Worm (Caenorhabditis elegans) whole organism, late embryonic: ENCODE data around the gene nspb-6.

Experiments
- C08G9.2 ChIP-seq: sonication (generic microtip); optimal IDR thresholded peaks from 2 replicates; lab custom pipeline; 2016; ENCODE audit warnings: mild to moderate bottlenecking, missing genetic modification characterization, moderate library complexity, missing compliant biosample characterization
- K09A11.1 ChIP-seq: sonication (generic microtip); optimal IDR thresholded peaks from 2 replicates; lab custom pipeline; 2017; ENCODE audit warnings: antibody characterized with exemption, mild to moderate bottlenecking, missing genetic modification characterization, missing compliant biosample characterization; ENCODE audit not compliant: insufficient read depth
- T23F11.4 ChIP-seq: fragments of 200-800 bp; sonication (Bioruptor generic); optimal IDR thresholded peaks from 2 replicates; lab custom pipeline; 2018; ENCODE audit warnings: mild to moderate bottlenecking, missing genetic modification characterization, missing compliant biosample characterization
- Y22D7AL.16 ChIP-seq: sonication (generic microtip); optimal IDR thresholded peaks from 2 replicates; lab custom pipeline; 2016; ENCODE audit warnings: missing genetic modification characterization, missing compliant biosample characterization
- ahr-1 ChIP-seq: sonication (generic microtip); optimal IDR thresholded peaks from 2 replicates; lab custom pipeline; 2016; ENCODE audit warnings: missing genetic modification characterization, missing compliant biosample characterization
- ceh-18 ChIP-seq: sonication (generic microtip); optimal IDR thresholded peaks from 2 replicates; lab custom pipeline; 2016; ENCODE audit warnings: missing genetic modification characterization, missing compliant biosample characterization
- ceh-2 ChIP-seq: sonication (generic microtip); optimal IDR thresholded peaks from 2 replicates; lab custom pipeline; 2016; ENCODE audit warnings: missing genotype, missing genetic modification characterization, missing compliant biosample characterization
- ceh-24 ChIP-seq: sonication (generic microtip); optimal IDR thresholded peaks from 2 replicates; lab custom pipeline; 2016; ENCODE audit warnings: mild to moderate bottlenecking, missing genetic modification characterization, missing compliant biosample characterization
- ceh-30 ChIP-seq: fragments of 150-350 bp; optimal IDR thresholded peaks from 2 replicates; lab custom pipeline; 2014; ENCODE audit warnings: missing biosample characterization, missing genetic modification characterization
- ceh-31 ChIP-seq: sonication (generic microtip); optimal IDR thresholded peaks from 2 replicates; lab custom pipeline; 2016; ENCODE audit warnings: missing genetic modification characterization, missing compliant biosample characterization
- ceh-34 ChIP-seq: sonication (generic microtip); optimal IDR thresholded peaks from 2 replicates; lab custom pipeline; 2016; ENCODE audit warnings: mild to moderate bottlenecking, missing genetic modification characterization, missing compliant biosample characterization
- ceh-45 ChIP-seq: fragments of 200-800 bp; sonication (Bioruptor generic); IDR thresholded peaks from 2 replicates; pipeline ENCODE4 v1.3.6; 2022; ENCODE audit warnings: missing genetic modification reagents, missing genetic modification characterization, missing compliant biosample characterization
- ceh-9 ChIP-seq: sonication (generic microtip); optimal IDR thresholded peaks from 2 replicates; lab custom pipeline; 2016; ENCODE audit warnings: mild to moderate bottlenecking, missing genetic modification characterization, inconsistent platforms, missing compliant biosample characterization
- dve-1 ChIP-seq: sonication (generic microtip); optimal IDR thresholded peaks from 2 replicates; lab custom pipeline; 2017; ENCODE audit warnings: antibody characterized with exemption, mild to moderate bottlenecking, missing genetic modification characterization, missing compliant biosample characterization
- ets-4 ChIP-seq: sonication (generic microtip); optimal IDR thresholded peaks from 2 replicates; lab custom pipeline; 2016; ENCODE audit warnings: missing genetic modification characterization, missing compliant biosample characterization
- hlh-30 ChIP-seq: sonication (generic microtip); optimal IDR thresholded peaks from 2 replicates; lab custom pipeline; 2017; ENCODE audit warnings: antibody characterized with exemption, missing genetic modification characterization, missing compliant biosample characterization; ENCODE audit not compliant: insufficient read depth
- hlh-8 ChIP-seq: sonication (generic microtip); optimal IDR thresholded peaks from 2 replicates; lab custom pipeline; 2016; ENCODE audit warnings: missing genotype, missing genetic modification characterization, missing compliant biosample characterization
- madf-2 ChIP-seq: sonication (generic microtip); optimal IDR thresholded peaks from 2 replicates; lab custom pipeline; 2017; ENCODE audit warnings: missing genetic modification characterization, missing compliant biosample characterization
- mec-3 ChIP-seq: sonication (generic microtip); optimal IDR thresholded peaks from 2 replicates; lab custom pipeline; 2016; ENCODE audit warnings: borderline replicate concordance, missing genetic modification characterization, missing compliant biosample characterization
- nfya-1 ChIP-seq: sonication (generic microtip); optimal IDR thresholded peaks from 2 replicates; lab custom pipeline; 2017; ENCODE audit warnings: missing genetic modification characterization, mild to moderate bottlenecking, missing compliant biosample characterization, antibody characterized with exemption, moderate library complexity
- nhr-11 ChIP-seq: fragments of 150-350 bp; optimal IDR thresholded peaks from 2 replicates; lab custom pipeline; 2014; ENCODE audit warnings: missing biosample characterization, missing genetic modification characterization
- nhr-232 ChIP-seq: sonication (generic microtip); optimal IDR thresholded peaks from 2 replicates; lab custom pipeline; 2016; ENCODE audit warnings: missing genetic modification characterization, missing compliant biosample characterization
- pat-9 ChIP-seq: fragments of 200-800 bp; sonication (Bioruptor generic); optimal IDR thresholded peaks from 2 replicates; lab custom pipeline; 2018; ENCODE audit warnings: mild to moderate bottlenecking, missing genetic modification characterization, moderate library complexity, missing compliant biosample characterization
- pax-1 ChIP-seq: fragments of 150-350 bp; optimal IDR thresholded peaks from 2 replicates; lab custom pipeline; 2014; ENCODE audit warnings: missing biosample characterization, missing genetic modification characterization
- pha-4 ChIP-seq: fragments of 150-350 bp; optimal IDR thresholded peaks from 2 replicates; lab custom pipeline; 2018; ENCODE audit warnings: missing biosample characterization, missing genetic modification reagents, missing genetic modification characterization
- pros-1 ChIP-seq: fragments of 150-350 bp; optimal IDR thresholded peaks from 2 replicates; lab custom pipeline; 2014; ENCODE audit warnings: missing biosample characterization, missing genetic modification reagents, missing genetic modification characterization
- ref-2 ChIP-seq: sonication (generic microtip); optimal IDR thresholded peaks from 2 replicates; lab custom pipeline; 2016; ENCODE audit warnings: missing genetic modification characterization, missing compliant biosample characterization
- sdc-2 ChIP-seq: sonication (generic microtip); optimal IDR thresholded peaks from 2 replicates; lab custom pipeline; 2016; ENCODE audit warnings: missing genotype, missing genetic modification characterization, missing compliant biosample characterization
- sox-2 ChIP-seq: fragments of 200-800 bp; sonication (Bioruptor generic); IDR thresholded peaks from 2 replicates; pipeline ENCODE4 v1.3.6; 2022; ENCODE audit warnings: missing genetic modification reagents, missing genetic modification characterization, missing compliant biosample characterization
- sox-4 ChIP-seq: sonication (generic microtip); optimal IDR thresholded peaks from 2 replicates; lab custom pipeline; 2017; ENCODE audit warnings: mild to moderate bottlenecking, missing genetic modification characterization, inconsistent platforms, missing compliant biosample characterization
- syd-9 ChIP-seq: sonication (generic microtip); optimal IDR thresholded peaks from 2 replicates; lab custom pipeline; 2016; ENCODE audit warnings: mild to moderate bottlenecking, missing genetic modification characterization, moderate library complexity, missing compliant biosample characterization
- tbx-2 ChIP-seq: sonication (generic microtip); optimal IDR thresholded peaks from 2 replicates; lab custom pipeline; 2016; ENCODE audit warnings: missing genetic modification characterization, missing compliant biosample characterization
- tbx-7 ChIP-seq: sonication (generic microtip); optimal IDR thresholded peaks from 2 replicates; lab custom pipeline; 2016; ENCODE audit warnings: missing genotype, missing genetic modification characterization, missing compliant biosample characterization
- ttx-3 ChIP-seq: sonication (generic microtip); optimal IDR thresholded peaks from 2 replicates; lab custom pipeline; 2016; ENCODE audit warnings: missing genetic modification reagents, missing genetic modification characterization, missing compliant biosample characterization
- unc-3 ChIP-seq, 2 experiments: fragments of 200-800 bp in 1 of 2; sonication (Bioruptor generic) in 1 of 2; sonication (generic microtip) in 1 of 2; conservative IDR thresholded peaks in 1 of 2; optimal IDR thresholded peaks in 1 of 2; 2 replicates each; pipeline versions ENCODE4 v1.3.6 to Lab custom; 2016 to 2022; ENCODE audit warnings: missing compliant biosample characterization in 2 of 2, missing genetic modification characterization in 2 of 2, missing genetic modification reagents in 1 of 2
- unc-42 ChIP-seq: sonication (generic microtip); optimal IDR thresholded peaks from 2 replicates; lab custom pipeline; 2016; ENCODE audit warnings: missing genotype, missing genetic modification characterization, missing compliant biosample characterization

The nspb-6 gene

DNA sequence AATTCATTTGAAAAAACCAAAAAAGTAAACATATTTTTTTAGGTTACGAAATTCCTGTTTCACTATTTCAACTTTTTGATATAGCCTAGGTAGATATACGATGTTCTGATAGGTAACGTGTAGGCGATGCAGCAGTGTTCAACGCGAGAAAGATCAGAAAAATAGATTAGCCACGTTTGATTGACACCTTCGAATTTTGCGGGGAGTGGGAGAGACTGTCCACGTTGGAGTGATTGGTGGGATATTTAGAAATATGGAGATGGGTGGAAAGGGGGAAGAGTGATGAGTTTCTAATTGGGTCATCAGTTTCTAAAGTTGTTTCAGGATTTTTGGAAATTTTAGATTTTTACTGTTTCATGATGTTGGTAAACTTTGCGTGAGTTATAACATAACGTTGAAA lies 27.8 kb downstream of the nspb-6 start (continued):
- no peak for TF ChIP-seq ttx-3
- no peak for TF ChIP-seq nhr-232 (tag; lab: Kevin White, UChicago)

DNA sequence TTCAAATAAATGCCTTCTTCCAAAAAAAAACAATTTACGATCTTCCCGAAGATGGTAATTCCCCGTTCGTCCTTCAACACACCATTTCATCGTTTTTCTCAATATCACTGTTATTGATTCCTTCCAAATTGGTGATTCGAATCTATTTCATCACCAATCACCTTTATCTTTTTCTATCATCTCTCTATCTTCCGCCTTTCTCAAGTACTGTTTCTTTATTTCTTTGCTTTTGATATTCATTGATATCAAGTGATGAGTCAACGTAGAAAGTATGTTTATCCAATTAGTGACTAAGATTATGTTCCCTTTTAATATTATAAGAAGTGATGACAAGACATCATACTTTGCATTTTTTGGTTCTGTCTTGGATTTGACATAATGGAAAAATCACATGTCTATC lies 29.0 kb downstream of the nspb-6 start:
- TF ChIP-seq pha-4 (tag; lab: Kevin White, UChicago) (no peak), ahr-1 (tag; lab: Kevin White, UChicago) (no peak), pax-1 (tag; lab: Kevin White, UChicago) (no peak), unc-3 (GFP tag; conservative IDR thresholded peaks at IDR 0.05; lab: Robert Waterston, UW) (no peak), unc-3 (tag; optimal IDR thresholded peaks at IDR 0.05; lab: Kevin White, UChicago) (no peak), sox-2 (GFP tag; lab: Robert Waterston, UW) (no peak), nhr-232 (tag; lab: Kevin White, UChicago) (no peak), syd-9 (no peak), pros-1 (tag; lab: Kevin White, UChicago) (no peak), ceh-30 (tag; lab: Kevin White, UChicago) (no peak), hlh-30 (tag; lab: Kevin White, UChicago) (no peak), mec-3 (tag; lab: Kevin White, UChicago) (no peak), madf-2 (no peak), ceh-2 (tag; lab: Kevin White, UChicago) (no peak), ceh-34 (tag; lab: Kevin White, UChicago) (no peak)

DNA sequence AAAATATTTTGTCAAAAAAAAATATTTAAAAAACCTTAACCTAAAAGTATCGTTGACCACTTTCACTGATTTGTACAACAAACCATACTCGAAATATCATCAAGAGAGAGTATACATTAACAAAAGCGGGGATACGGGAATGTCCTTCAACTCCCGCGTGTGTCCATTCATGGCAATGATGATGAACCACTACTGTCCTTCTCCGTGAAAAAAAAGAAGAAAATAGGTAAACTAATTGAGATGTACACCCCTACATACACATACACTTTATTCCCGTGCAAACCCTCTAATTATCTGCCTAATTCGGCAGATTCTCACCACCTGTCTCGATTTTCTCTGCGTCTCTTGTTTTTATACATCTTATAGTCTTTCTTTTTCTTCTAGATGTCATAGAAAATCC lies 31.4 kb downstream of the nspb-6 start:
- peak; percentile 29 for TF ChIP-seq nfya-1
- peak; percentile 47 for TF ChIP-seq ref-2 (tag; lab: Kevin White, UChicago)
- TF ChIP-seq unc-42, result peak; percentile 40
- TF ChIP-seq ceh-31 (tag; lab: Kevin White, UChicago), result peak; percentile 75
- TF ChIP-seq sdc-2 (tag; lab: Kevin White, UChicago), result no peak

DNA sequence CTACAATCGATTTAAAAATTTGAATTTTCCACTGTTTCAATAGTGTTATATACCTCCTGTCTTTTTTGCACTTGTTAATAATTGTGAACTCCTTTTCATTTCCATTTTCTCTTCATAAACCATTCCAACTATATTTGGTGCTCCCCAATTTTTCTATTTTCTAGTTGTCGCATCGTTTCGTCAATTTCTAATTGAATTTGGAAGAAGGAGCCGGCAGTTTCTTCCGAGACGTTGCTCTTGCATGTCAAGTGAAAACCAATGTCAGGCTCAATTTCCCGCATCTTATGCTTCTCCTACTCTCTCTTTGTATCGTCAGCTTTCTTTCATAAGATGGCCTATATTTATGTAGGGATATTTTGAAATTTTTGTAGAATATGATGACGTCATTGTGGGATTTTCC lies 32.5 kb downstream of the nspb-6 start:
- TF ChIP-seq C08G9.2, result no peak
- TF ChIP-seq ceh-18, result no peak
- TF ChIP-seq ceh-34 (tag; lab: Kevin White, UChicago), result no peak
- TF ChIP-seq unc-42, result peak; percentile 91
- TF ChIP-seq ets-4 (tag; lab: Kevin White, UChicago), result no peak
- TF ChIP-seq T23F11.4 (GFP tag; lab: Kevin White, UChicago), result no peak
- TF ChIP-seq nhr-232 (tag; lab: Kevin White, UChicago), result no peak

DNA sequence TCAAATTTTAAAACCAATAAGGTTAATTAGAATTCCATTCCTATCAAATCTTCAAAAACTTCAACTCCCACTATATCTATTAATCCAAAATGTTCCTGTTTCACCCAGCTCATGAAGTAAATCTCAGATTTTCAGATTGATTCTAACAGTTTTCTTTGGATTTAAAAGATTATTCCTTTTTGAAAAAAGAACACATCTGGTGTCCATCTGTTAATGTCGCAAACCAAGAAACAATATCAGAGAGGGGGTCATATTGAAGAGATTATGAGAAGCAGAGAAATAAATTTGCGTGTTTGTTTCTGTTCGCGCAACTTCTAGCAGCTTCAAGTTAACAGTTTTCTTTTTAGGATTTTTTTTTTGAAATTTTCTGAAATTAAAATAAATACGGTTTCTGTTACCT lies 33.7 kb downstream of the nspb-6 start:
- TF ChIP-seq ceh-24 (tag; lab: Kevin White, UChicago) (no peak), hlh-8 (peak; percentile 91)

DNA sequence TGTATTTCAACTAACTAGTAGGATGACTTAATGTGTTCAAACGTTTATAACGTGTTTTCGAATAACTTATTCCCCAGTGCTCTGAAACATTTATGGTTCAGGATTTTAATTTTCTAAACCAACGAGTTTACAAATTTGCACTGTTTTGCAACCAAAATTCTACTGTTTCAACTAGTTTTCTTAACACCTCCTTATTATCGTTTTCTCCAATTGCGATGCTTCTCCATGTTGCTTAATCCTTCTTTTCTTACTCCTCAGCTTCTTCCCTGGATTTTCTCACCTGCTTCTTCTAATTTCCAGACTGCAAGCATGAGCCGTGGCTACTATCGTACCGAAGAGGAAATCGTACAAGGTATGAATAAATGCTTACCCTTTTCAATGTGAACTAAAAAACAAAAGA lies 35.1 kb downstream of the nspb-6 start, which contains the start of gene lin-33:
TSS of gene lin-33 (plus strand) at position 301 of the 400 bp plus-strand sequence.
- no peak for TF ChIP-seq unc-3 (GFP tag; conservative IDR thresholded peaks at IDR 0.05; lab: Robert Waterston, UW)
- no peak for TF ChIP-seq unc-3 (tag; optimal IDR thresholded peaks at IDR 0.05; lab: Kevin White, UChicago)
- TF ChIP-seq nhr-11, result no peak
- TF ChIP-seq ceh-2 (tag; lab: Kevin White, UChicago), result no peak
- no peak for TF ChIP-seq hlh-8
- no peak for TF ChIP-seq ceh-45 (GFP tag; lab: Robert Waterston, UW)
- TF ChIP-seq ttx-3, result no peak
- no peak for TF ChIP-seq T23F11.4 (GFP tag; lab: Kevin White, UChicago)

DNA sequence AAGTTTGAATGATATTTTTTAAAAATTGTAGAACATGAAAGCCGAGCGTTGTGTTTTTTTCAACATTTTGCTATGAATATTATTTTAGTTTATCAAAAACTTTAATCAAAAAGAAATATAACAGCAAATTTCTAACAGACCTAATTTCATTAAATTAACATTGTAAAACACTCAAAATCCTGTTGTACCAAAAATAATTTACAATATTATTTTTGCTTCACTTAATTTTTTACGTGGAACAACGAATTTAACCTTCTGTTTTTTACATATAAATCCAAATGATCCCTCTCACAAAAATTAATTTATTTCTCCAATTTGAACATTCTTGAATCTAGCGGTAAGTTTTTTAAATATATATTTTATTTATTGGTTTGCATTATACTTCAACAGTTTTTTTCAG lies 38.8 kb downstream of the nspb-6 start, which contains the start of gene H32C10.1:
TSS of gene H32C10.1 (plus strand) at position 301 of the 400 bp plus-strand sequence.
- TF ChIP-seq K09A11.1 (tag; lab: Kevin White, UChicago) (no peak), tbx-7 (tag; lab: Kevin White, UChicago) (no peak), pat-9 (no peak), dve-1 (tag; lab: Kevin White, UChicago) (no peak), unc-3 (GFP tag; conservative IDR thresholded peaks at IDR 0.05; lab: Robert Waterston, UW) (no peak), unc-3 (tag; optimal IDR thresholded peaks at IDR 0.05; lab: Kevin White, UChicago) (no peak), tbx-2 (tag; lab: Kevin White, UChicago) (no peak), Y22D7AL.16 (tag; lab: Kevin White, UChicago) (no peak), ceh-9 (tag; lab: Kevin White, UChicago) (no peak), nhr-11 (no peak), sox-4 (no peak)
- TF ChIP-seq, all 69 proteins: peak for 0
